Fruit fly (Drosophila melanogaster): ENCODE results near the gene CG6230.

CG6230 gene

DNA sequence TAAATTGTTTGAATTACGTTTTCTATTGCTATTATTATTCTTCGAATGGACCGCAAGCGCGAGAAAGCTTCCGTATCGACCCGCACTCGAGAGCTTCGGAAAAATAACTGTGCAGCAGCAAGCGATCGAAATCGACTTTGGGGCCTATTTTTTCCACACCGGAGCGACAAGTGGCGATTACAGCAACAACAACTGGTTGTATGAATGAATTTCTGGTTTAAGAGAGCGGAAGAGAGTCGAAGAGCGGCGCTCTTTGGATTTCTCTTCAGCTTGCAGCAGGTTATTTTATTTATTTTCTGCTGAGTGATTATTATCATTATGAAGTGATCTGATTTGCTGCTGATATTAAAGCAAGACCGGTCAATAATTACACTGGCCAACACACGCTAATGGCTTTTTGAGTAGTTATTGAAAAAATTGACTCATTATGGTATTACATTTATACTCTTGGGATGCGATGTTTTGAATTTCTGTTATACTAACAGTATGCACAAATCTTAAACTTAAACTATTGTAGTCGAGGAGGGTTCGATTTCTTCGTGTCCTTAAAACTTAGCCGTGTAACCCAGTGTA is 53.1 kb downstream of the CG6230 start, which contains the start of gene Samuel (continued):
- TF ChIP-seq CG10669 (GFP tag; optimal IDR thresholded peaks at IDR 0.05) (peak; percentile 46), CG11762 (GFP tag; optimal IDR thresholded peaks at IDR 0.05; ENCODE audit: insufficient read depth) (peak; percentile 50), CG1621 (tag; optimal IDR thresholded peaks at IDR 0.05) (peak; percentile 22), CG7368 (GFP tag; optimal IDR thresholded peaks at IDR 0.05) (peak; percentile 28), fd85E (GFP tag; optimal IDR thresholded peaks at IDR 0.05) (no peak), CG3919 (GFP tag; optimal IDR thresholded peaks at IDR 0.05) (peak; percentile 17), CG8319 (GFP tag; optimal IDR thresholded peaks at IDR 0.05) (no peak), CG16779 (tag; optimal IDR thresholded peaks at IDR 0.05) (peak; percentile 68), Ets96B (tag; optimal IDR thresholded peaks at IDR 0.05) (peak; percentile 48), CG6808 (GFP tag; optimal IDR thresholded peaks at IDR 0.05) (peak; percentile 59), CG8632 (GFP tag; optimal IDR thresholded peaks at IDR 0.05) (peak; percentile 47), CG9139 (GFP tag; optimal IDR thresholded peaks at IDR 0.05) (peak; percentile 53), svp (GFP tag) (peak; percentile 86), CG8119 (GFP tag; IDR thresholded peaks at IDR 0.05) (peak; percentile 68; the same call in 2 of the 3 replicates)

- no peak for TF ChIP-seq CG6854 (GFP tag; optimal IDR thresholded peaks at IDR 0.05)
- TF ChIP-seq CG11762 (GFP tag; optimal IDR thresholded peaks at IDR 0.05; ENCODE audit: insufficient read depth) = peak; percentile 44
- TF ChIP-seq net (GFP tag; optimal IDR thresholded peaks at IDR 0.05) = peak; percentile 41
- peak; percentile 77 for TF ChIP-seq Hr4 (GFP tag; optimal IDR thresholded peaks at IDR 0.05)
- TF ChIP-seq Ets96B (tag; optimal IDR thresholded peaks at IDR 0.05) = peak; percentile 46
- TF ChIP-seq topi (GFP tag; optimal IDR thresholded peaks at IDR 0.05) = peak; percentile 74
- TF ChIP-seq Ets21C (GFP tag; optimal IDR thresholded peaks at IDR 0.05) = peak; percentile 75
- TF ChIP-seq Blimp-1 (GFP tag; optimal IDR thresholded peaks at IDR 0.05) = no peak
- no peak for TF ChIP-seq CG6808 (GFP tag; optimal IDR thresholded peaks at IDR 0.05)
- peak; percentile 81 for TF ChIP-seq Hr39 (GFP tag; optimal IDR thresholded peaks at IDR 0.05)
- peak; percentile 55 for TF ChIP-seq CG6792 (GFP tag; optimal IDR thresholded peaks at IDR 0.05)
- peak; percentile 60 for TF ChIP-seq CG34406 (GFP tag; optimal IDR thresholded peaks at IDR 0.05)
- TF ChIP-seq achi (GFP tag; optimal IDR thresholded peaks at IDR 0.05) = peak; percentile 60
- TF ChIP-seq Sox15 (GFP tag; optimal IDR thresholded peaks at IDR 0.05) = peak; percentile 60
- peak; percentile 72 for TF ChIP-seq eg (GFP tag; IDR thresholded peaks at IDR 0.05)
- 0 out of 3 replicates have a peak, but pooled peaks have one; percentile 31 for TF ChIP-seq CG6163 (GFP tag; IDR thresholded peaks at IDR 0.05)
- TF ChIP-seq fd59A (GFP tag; optimal IDR thresholded peaks at IDR 0.05) = peak; percentile 12
- peak; percentile 25 for TF ChIP-seq CG8632 (GFP tag; optimal IDR thresholded peaks at IDR 0.05)
- peak; percentile 60 for TF ChIP-seq CG32006 (GFP tag; optimal IDR thresholded peaks at IDR 0.05)
- TF ChIP-seq Smox (GFP tag; optimal IDR thresholded peaks at IDR 0.05) = peak; percentile 58
- TF ChIP-seq CG7368 (GFP tag; optimal IDR thresholded peaks at IDR 0.05) = peak; percentile 16
- TF ChIP-seq Eip93F (GFP tag; optimal IDR thresholded peaks at IDR 0.05) = no peak
- no peak for TF ChIP-seq spab (GFP tag; optimal IDR thresholded peaks at IDR 0.05)
- peak; percentile 14 for TF ChIP-seq vri (GFP tag; optimal IDR thresholded peaks at IDR 0.05)
- peak; percentile 48 for TF ChIP-seq Eip75B (GFP tag; optimal IDR thresholded peaks at IDR 0.05)
- peak; percentile 65 for TF ChIP-seq CG15336 (GFP tag; IDR thresholded peaks at IDR 0.05)
- no peak for TF ChIP-seq CG11294 (GFP tag; IDR thresholded peaks at IDR 0.05)
- TF ChIP-seq dac (GFP tag; optimal IDR thresholded peaks at IDR 0.05) = peak; percentile 42
- TF ChIP-seq CG16779 (tag; optimal IDR thresholded peaks at IDR 0.05) = no peak
- peak; percentile 79 for TF ChIP-seq Sox14 (GFP tag; optimal IDR thresholded peaks at IDR 0.05)
- TF ChIP-seq Eip78C (GFP tag) = peak; percentile 88
- peak; percentile 81 for TF ChIP-seq CG31627 (GFP tag; optimal IDR thresholded peaks at IDR 0.05)
- peak; percentile 24 for TF ChIP-seq CG6276 (GFP tag; optimal IDR thresholded peaks at IDR 0.05)
- peak; percentile 54 for TF ChIP-seq CG10669 (GFP tag; optimal IDR thresholded peaks at IDR 0.05)
- peak; percentile 31; the same call in 1 of the 2 replicates for TF ChIP-seq Gug (GFP tag; IDR thresholded peaks at IDR 0.05)
- TF ChIP-seq salr (GFP tag; optimal IDR thresholded peaks at IDR 0.05) = peak in 1 of 2 experiments; percentile 26
- TF ChIP-seq CG1621 (tag; optimal IDR thresholded peaks at IDR 0.05) = no peak
- TF ChIP-seq OdsH (GFP tag; optimal IDR thresholded peaks at IDR 0.05) = peak; percentile 53
- TF ChIP-seq CG9139 (GFP tag; optimal IDR thresholded peaks at IDR 0.05) = no peak
- TF ChIP-seq ss (GFP tag; optimal IDR thresholded peaks at IDR 0.05) = no peak
Observed at dm6 chr2L:11065932-11066823, 53.9 kb downstream of the CG6230 start.

All from whole organism, prepupa.